Fruit fly (Drosophila melanogaster) whole organism, prepupa: Measurements from ENCODE around the gene Rcd-1.

Source experiments
- CG10631 ChIP-seq: fragments of 200-800 bp; sonication (Bioruptor generic); optimal IDR thresholded peaks from 2 replicates; lab custom pipeline; 2016; ENCODE audit warnings: missing biosample characterization, missing genetic modification characterization
- CG10669 ChIP-seq: fragments of 200-800 bp; sonication (Bioruptor generic); optimal IDR thresholded peaks from 3 replicates; lab custom pipeline; 2018; ENCODE audit warnings: missing biosample characterization, mild to moderate bottlenecking, missing genetic modification characterization, moderate library complexity
- CG11294 ChIP-seq: fragments of 200-800 bp; sonication (Bioruptor generic); IDR thresholded peaks from 2 replicates; pipeline ENCODE4 v1.3.6; 2022; ENCODE audit warnings: missing biosample characterization, missing genetic modification characterization
- CG11762 ChIP-seq: fragments of 200-800 bp; sonication (Bioruptor generic); optimal IDR thresholded peaks from 3 replicates; lab custom pipeline; 2016; ENCODE audit warnings: missing biosample characterization, missing genetic modification characterization; ENCODE audit not compliant: insufficient read depth
- CG11902 ChIP-seq: fragments of 200-800 bp; sonication (Bioruptor generic); optimal IDR thresholded peaks from 3 replicates; lab custom pipeline; 2016; ENCODE audit warnings: missing biosample characterization, missing genetic modification characterization
- CG1621 ChIP-seq: fragments of 200-800 bp; sonication (Bioruptor generic); optimal IDR thresholded peaks from 3 replicates; lab custom pipeline; 2018; ENCODE audit warnings: missing biosample characterization, mild to moderate bottlenecking, missing genetic modification characterization
- CG16779 ChIP-seq: fragments of 200-800 bp; sonication (Bioruptor generic); optimal IDR thresholded peaks from 3 replicates; lab custom pipeline; 2017; ENCODE audit warnings: missing biosample characterization, mild to moderate bottlenecking, missing genetic modification characterization
- CG31627 ChIP-seq: fragments of 200-800 bp; sonication (Bioruptor generic); optimal IDR thresholded peaks from 3 replicates; lab custom pipeline; 2016; ENCODE audit warnings: missing biosample characterization, missing genetic modification characterization
- CG32006 ChIP-seq: fragments of 200-800 bp; sonication (Bioruptor generic); optimal IDR thresholded peaks from 3 replicates; lab custom pipeline; 2017; ENCODE audit warnings: missing biosample characterization, mild to moderate bottlenecking, missing genetic modification characterization
- CG34406 ChIP-seq: fragments of 200-800 bp; sonication (Bioruptor generic); optimal IDR thresholded peaks from 3 replicates; lab custom pipeline; 2016; ENCODE audit warnings: missing biosample characterization, missing genetic modification characterization
- CG3919 ChIP-seq: fragments of 200-800 bp; sonication (Bioruptor generic); optimal IDR thresholded peaks from 3 replicates; lab custom pipeline; 2016; ENCODE audit warnings: missing biosample characterization, missing genetic modification characterization
- CG4318 ChIP-seq: fragments of 200-800 bp; sonication (Bioruptor generic); optimal IDR thresholded peaks from 3 replicates; lab custom pipeline; 2017; ENCODE audit warnings: missing biosample characterization, mild to moderate bottlenecking, missing genetic modification characterization
- CG6163 ChIP-seq: fragments of 200-800 bp; sonication (Bioruptor generic); IDR thresholded peaks from 3 replicates; pipeline ENCODE4 v1.3.6; 2022; ENCODE audit warnings: missing biosample characterization, missing genetic modification characterization
- CG6276 ChIP-seq: fragments of 200-800 bp; sonication (Bioruptor generic); optimal IDR thresholded peaks from 2 replicates; lab custom pipeline; 2017; ENCODE audit warnings: missing biosample characterization, mild to moderate bottlenecking, missing genetic modification characterization
- CG6792 ChIP-seq: fragments of 200-800 bp; sonication (Bioruptor generic); optimal IDR thresholded peaks from 3 replicates; lab custom pipeline; 2016; ENCODE audit warnings: missing biosample characterization, missing genetic modification characterization
- CG6808 ChIP-seq: fragments of 200-800 bp; sonication (Bioruptor generic); optimal IDR thresholded peaks from 3 replicates; lab custom pipeline; 2017; ENCODE audit warnings: missing biosample characterization, missing genetic modification characterization, mild to moderate bottlenecking, moderate library complexity, missing genetic modification reagents
- CG6854 ChIP-seq: fragments of 200-800 bp; sonication (Bioruptor generic); optimal IDR thresholded peaks from 2 replicates; lab custom pipeline; 2017; ENCODE audit warnings: missing biosample characterization, mild to moderate bottlenecking, missing genetic modification characterization
- CG7368 ChIP-seq: fragments of 200-800 bp; sonication (Bioruptor generic); optimal IDR thresholded peaks from 3 replicates; lab custom pipeline; 2016; ENCODE audit warnings: missing biosample characterization, missing genetic modification characterization
- CG8119 ChIP-seq: fragments of 200-800 bp; sonication (Bioruptor generic); IDR thresholded peaks from 3 replicates; pipeline ENCODE4 v1.3.6; 2022; ENCODE audit warnings: missing biosample characterization, missing genetic modification characterization
- CG8319 ChIP-seq: fragments of 200-800 bp; sonication (Bioruptor generic); optimal IDR thresholded peaks from 3 replicates; lab custom pipeline; 2016; ENCODE audit warnings: missing biosample characterization, missing genetic modification characterization
- CG8632 ChIP-seq: fragments of 200-800 bp; sonication (Bioruptor generic); optimal IDR thresholded peaks from 3 replicates; lab custom pipeline; 2016; ENCODE audit warnings: missing biosample characterization, missing genetic modification characterization
- CG9139 ChIP-seq: fragments of 200-800 bp; sonication (Bioruptor generic); optimal IDR thresholded peaks from 3 replicates; lab custom pipeline; 2017; ENCODE audit warnings: missing biosample characterization, mild to moderate bottlenecking, missing genetic modification characterization
- Eip75B ChIP-seq: fragments of 200-800 bp; sonication (Bioruptor generic); optimal IDR thresholded peaks from 3 replicates; lab custom pipeline; 2016; ENCODE audit warnings: missing biosample characterization, missing genetic modification characterization
- Eip78C ChIP-seq: fragments of 200-800 bp; sonication (Bioruptor generic); peaks from one replicate; lab custom pipeline; 2016; ENCODE audit warnings: missing biosample characterization, missing genetic modification characterization
- Eip93F ChIP-seq: fragments of 200-800 bp; sonication (Bioruptor generic); optimal IDR thresholded peaks from 2 replicates; lab custom pipeline; 2016; ENCODE audit warnings: missing biosample characterization, mild to moderate bottlenecking, missing genetic modification characterization
- Ets96B ChIP-seq: fragments of 200-800 bp; optimal IDR thresholded peaks from 2 replicates; lab custom pipeline; 2019; ENCODE audit warnings: missing biosample characterization, mild to moderate bottlenecking, missing genetic modification characterization, moderate library complexity
- Gug ChIP-seq: fragments of 200-800 bp; sonication (Bioruptor generic); IDR thresholded peaks from 2 replicates; pipeline ENCODE4 v1.3.6; 2022; ENCODE audit warnings: missing biosample characterization, missing genetic modification characterization
- Hr38 ChIP-seq: sonication (Bioruptor generic); optimal IDR thresholded peaks from 2 replicates; lab custom pipeline; 2016; ENCODE audit warnings: missing biosample characterization, missing genetic modification characterization
- Hr39 ChIP-seq: fragments of 200-800 bp; sonication (Bioruptor generic); optimal IDR thresholded peaks from 2 replicates; lab custom pipeline; 2016; ENCODE audit warnings: missing biosample characterization, missing genetic modification characterization
- Smox ChIP-seq: fragments of 200-800 bp; sonication (Bioruptor generic); optimal IDR thresholded peaks from 3 replicates; lab custom pipeline; 2016; ENCODE audit warnings: missing biosample characterization, missing genetic modification characterization
- Sox102F ChIP-seq: fragments of 200-800 bp; sonication (Bioruptor generic); optimal IDR thresholded peaks from 2 replicates; lab custom pipeline; 2016; ENCODE audit warnings: missing biosample characterization, mild to moderate bottlenecking, missing genetic modification characterization
- Sox14 ChIP-seq: fragments of 200-800 bp; sonication (Bioruptor generic); optimal IDR thresholded peaks from 3 replicates; lab custom pipeline; 2016; ENCODE audit warnings: missing biosample characterization, missing genetic modification characterization
- Sox15 ChIP-seq: fragments of 200-800 bp; sonication (Bioruptor generic); optimal IDR thresholded peaks from 3 replicates; lab custom pipeline; 2016; ENCODE audit warnings: missing biosample characterization, missing genetic modification characterization
- achi ChIP-seq: fragments of 200-800 bp; sonication (Bioruptor generic); optimal IDR thresholded peaks from 3 replicates; lab custom pipeline; 2016; ENCODE audit warnings: missing biosample characterization, missing genetic modification characterization
- acj6 ChIP-seq: fragments of 200-800 bp; sonication (Bioruptor generic); optimal IDR thresholded peaks from 3 replicates; lab custom pipeline; 2016; ENCODE audit warnings: missing biosample characterization, missing genetic modification characterization
- cyc ChIP-seq: fragments of 200-800 bp; sonication (Bioruptor generic); optimal IDR thresholded peaks from 3 replicates; lab custom pipeline; 2016; ENCODE audit warnings: missing biosample characterization, missing genetic modification characterization
- dac ChIP-seq: fragments of 200-800 bp; sonication (Bioruptor generic); optimal IDR thresholded peaks from 2 replicates; lab custom pipeline; 2017; ENCODE audit warnings: missing biosample characterization, mild to moderate bottlenecking, missing genetic modification characterization
- dsx ChIP-seq: fragments of 200-800 bp; optimal IDR thresholded peaks from 3 replicates; lab custom pipeline; 2019; ENCODE audit warnings: missing biosample characterization, mild to moderate bottlenecking, missing genetic modification characterization, moderate library complexity; ENCODE audit not compliant: poor library complexity, severe bottlenecking
- eg ChIP-seq: fragments of 200-800 bp; sonication (Bioruptor generic); IDR thresholded peaks from 3 replicates; pipeline ENCODE4 v1.3.6; 2022; ENCODE audit warnings: missing biosample characterization, missing genetic modification characterization
- esn ChIP-seq: fragments of 200-800 bp; sonication (Bioruptor generic); optimal IDR thresholded peaks from 2 replicates; lab custom pipeline; 2016; ENCODE audit warnings: missing biosample characterization, mild to moderate bottlenecking, missing genetic modification characterization, moderate library complexity
- fd59A ChIP-seq: fragments of 200-800 bp; sonication (Bioruptor generic); optimal IDR thresholded peaks from 2 replicates; lab custom pipeline; 2017; ENCODE audit warnings: missing biosample characterization, mild to moderate bottlenecking, missing genetic modification characterization, missing genetic modification reagents
- fd85E ChIP-seq: fragments of 200-800 bp; sonication (Bioruptor generic); optimal IDR thresholded peaks from 3 replicates; lab custom pipeline; 2016; ENCODE audit warnings: missing biosample characterization, missing genetic modification characterization
- fkh ChIP-seq: fragments of 200-800 bp; sonication (Bioruptor generic); optimal IDR thresholded peaks from 3 replicates; lab custom pipeline; 2017; ENCODE audit warnings: missing biosample characterization, mild to moderate bottlenecking, missing genetic modification characterization, moderate library complexity
- lz ChIP-seq: fragments of 200-800 bp; sonication (Bioruptor generic); optimal IDR thresholded peaks from 3 replicates; lab custom pipeline; 2016; ENCODE audit warnings: missing biosample characterization, missing genetic modification characterization
- net ChIP-seq: fragments of 200-800 bp; sonication (Bioruptor generic); optimal IDR thresholded peaks from 3 replicates; lab custom pipeline; 2016; ENCODE audit warnings: missing biosample characterization, missing genetic modification characterization
- pdm3 ChIP-seq: fragments of 200-800 bp; sonication (Bioruptor generic); optimal IDR thresholded peaks from 3 replicates; lab custom pipeline; 2016; ENCODE audit warnings: missing biosample characterization, missing genetic modification characterization
- salr ChIP-seq, 2 experiments: fragments of 200-800 bp; sonication (Bioruptor generic); optimal IDR thresholded peaks; 3 replicates each; lab custom pipeline; 2016 to 2018; ENCODE audit warnings: missing biosample characterization in 2 of 2, missing genetic modification characterization in 2 of 2, mild to moderate bottlenecking in 1 of 2
- spab ChIP-seq: fragments of 200-800 bp; sonication (Bioruptor generic); optimal IDR thresholded peaks from 2 replicates; lab custom pipeline; 2017; ENCODE audit warnings: missing biosample characterization, mild to moderate bottlenecking, missing genetic modification characterization, missing genetic modification reagents
- ss ChIP-seq, 2 experiments: fragments of 200-800 bp; sonication (Bioruptor generic); optimal IDR thresholded peaks; 2 replicates in 1 of 2; 3 replicates in 1 of 2; lab custom pipeline; 2017 to 2018; ENCODE audit warnings: mild to moderate bottlenecking in 2 of 2, missing biosample characterization in 2 of 2, missing genetic modification characterization in 2 of 2, moderate library complexity in 1 of 2
- svp ChIP-seq: fragments of 200-800 bp; sonication (Bioruptor generic); peaks from one replicate; lab custom pipeline; 2016; ENCODE audit warnings: missing biosample characterization, missing genetic modification characterization
- topi ChIP-seq: fragments of 200-800 bp; sonication (Bioruptor generic); optimal IDR thresholded peaks from 3 replicates; lab custom pipeline; 2016; ENCODE audit warnings: missing biosample characterization, missing genetic modification characterization

The Rcd-1 gene

dm6 chrX:19597684-19598363 lies 40.7 kb upstream of the Rcd-1 start, which contains the start of gene RpS10b:
Gene RpS10b (plus strand): TSS chrX:19598031.
- TF ChIP-seq fkh (peak; percentile 86), CG3919 (peak; percentile 90), CG6792 (GFP tag; lab: Kevin White, UChicago) (peak; percentile 81), Sox14 (peak; percentile 79), CG8319 (GFP tag; lab: Kevin White, UChicago) (peak; percentile 74), Sox15 (GFP tag; lab: Kevin White, UChicago) (peak; percentile 54), acj6 (GFP tag; lab: Kevin White, UChicago) (peak; percentile 79), CG4318 (GFP tag; lab: Kevin White, UChicago) (no peak), Hr39 (peak; percentile 77), Hr38 (GFP tag; lab: Kevin White, UChicago) (no peak), CG10631 (GFP tag; lab: Kevin White, UChicago) (peak; percentile 31), net (GFP tag; lab: Kevin White, UChicago) (peak; percentile 89), CG31627 (peak; percentile 77), lz (peak; percentile 84), fd59A (GFP tag; lab: Kevin White, UChicago) (peak; percentile 74), Eip75B (peak; percentile 75), CG8632 (peak; percentile 84), salr (GFP tag; optimal IDR thresholded peaks at IDR 0.05; lab: Kevin White, UChicago) (peak; percentile 38 to 81), CG16779 (tag; lab: Kevin White, UChicago) (peak; percentile 86), Eip78C (GFP tag; lab: Kevin White, UChicago) (peak; percentile 94), svp (GFP tag; lab: Kevin White, UChicago) (peak; percentile 70), Ets96B (tag; lab: Kevin White, UChicago) (peak; percentile 17), esn (GFP tag; lab: Kevin White, UChicago) (peak; percentile 90), ss (GFP tag; optimal IDR thresholded peaks at IDR 0.05; lab: Kevin White, UChicago) (peak; percentile 86 to 95), CG11902 (GFP tag; lab: Kevin White, UChicago) (peak; percentile 57), CG1621 (peak; percentile 73), CG32006 (GFP tag; lab: Kevin White, UChicago) (peak; percentile 52), CG8119 (no peak), CG34406 (GFP tag; lab: Kevin White, UChicago) (peak; percentile 87), cyc (GFP tag; lab: Kevin White, UChicago) (peak; percentile 84), Eip93F (GFP tag; lab: Kevin White, UChicago) (no peak), CG7368 (GFP tag; lab: Kevin White, UChicago) (peak; percentile 86), spab (GFP tag; lab: Kevin White, UChicago) (peak; percentile 63), Smox (GFP tag; lab: Kevin White, UChicago) (peak; percentile 72), topi (peak; percentile 89), CG6163 (GFP tag; lab: Robert Waterston, UW) (peak; percentile 89), CG9139 (GFP tag; lab: Kevin White, UChicago) (peak; percentile 89), dsx (GFP tag; lab: Kevin White, UChicago) (peak; percentile 17), achi (GFP tag; lab: Kevin White, UChicago) (peak; percentile 85), Gug (GFP tag; lab: Robert Waterston, UW) (no peak), dac (no peak), CG10669 (GFP tag; lab: Kevin White, UChicago) (peak; percentile 81), pdm3 (peak; percentile 83), CG6808 (GFP tag; lab: Kevin White, UChicago) (peak; percentile 78), Sox102F (GFP tag; lab: Kevin White, UChicago) (peak; percentile 88), CG6854 (peak; percentile 98), fd85E (GFP tag; lab: Kevin White, UChicago) (peak; percentile 62), eg (peak; percentile 87), CG11762 (GFP tag; lab: Kevin White, UChicago) (peak; percentile 80), CG6276 (GFP tag; lab: Kevin White, UChicago) (peak; percentile 39), CG11294 (GFP tag; lab: Robert Waterston, UW) (no peak)
